Fruit fly (Drosophila melanogaster) whole organism, adult: ENCODE measurements around the gene Zir.

Source experiments
- CG11617 ChIP-seq: fragments of 200-800 bp; sonication (Bioruptor generic); optimal IDR thresholded peaks from 2 replicates; lab custom pipeline; 2017; ENCODE audit warnings: mild to moderate bottlenecking, missing biosample characterization, missing genetic modification reagents, missing genetic modification characterization
- CG12768 ChIP-seq: fragments of 200-800 bp; sonication (Bioruptor generic); optimal IDR thresholded peaks from 2 replicates; lab custom pipeline; 2017; ENCODE audit warnings: missing biosample characterization, missing genetic modification characterization, mild to moderate bottlenecking, moderate library complexity, missing genetic modification reagents
- CG14711 ChIP-seq: fragments of 200-800 bp; sonication (Bioruptor generic); optimal IDR thresholded peaks from 2 replicates; lab custom pipeline; 2018; ENCODE audit warnings: missing biosample characterization, mild to moderate bottlenecking, missing genetic modification characterization, moderate library complexity
- CG1620 ChIP-seq: fragments of 200-800 bp; sonication (Bioruptor generic); optimal IDR thresholded peaks from 2 replicates; lab custom pipeline; 2016; ENCODE audit warnings: missing biosample characterization, missing genetic modification characterization
- CG33017 ChIP-seq: fragments of 200-800 bp; sonication (Bioruptor generic); optimal IDR thresholded peaks from 2 replicates; lab custom pipeline; 2018; ENCODE audit warnings: missing biosample characterization, mild to moderate bottlenecking, missing genetic modification characterization, moderate library complexity
- CG5204 ChIP-seq: fragments of 200-800 bp; sonication (Bioruptor generic); optimal IDR thresholded peaks from 2 replicates; lab custom pipeline; 2016; ENCODE audit warnings: missing biosample characterization, missing genetic modification characterization
- CG7045 ChIP-seq: fragments of 200-800 bp; sonication (Bioruptor generic); optimal IDR thresholded peaks from 2 replicates; lab custom pipeline; 2017; ENCODE audit warnings: missing biosample characterization, mild to moderate bottlenecking, missing genetic modification characterization
- CG7101 ChIP-seq: fragments of 200-800 bp; sonication (Bioruptor generic); optimal IDR thresholded peaks from 2 replicates; lab custom pipeline; 2018; ENCODE audit warnings: missing biosample characterization, mild to moderate bottlenecking, missing genetic modification characterization, moderate library complexity
- Clk ChIP-seq: fragments of 200-800 bp; sonication (Bioruptor generic); optimal IDR thresholded peaks from 2 replicates; lab custom pipeline; 2017; ENCODE audit warnings: missing biosample characterization, missing genetic modification characterization
- Crg-1 ChIP-seq: fragments of 200-800 bp; sonication (Bioruptor generic); optimal IDR thresholded peaks from 2 replicates; lab custom pipeline; 2016; ENCODE audit warnings: missing biosample characterization, missing genetic modification characterization
- Hr96 ChIP-seq: fragments of 200-800 bp; sonication (Bioruptor generic); optimal IDR thresholded peaks from 2 replicates; lab custom pipeline; 2016; ENCODE audit warnings: missing biosample characterization, missing genetic modification characterization
- Mnt ChIP-seq: fragments of 200-800 bp; sonication (Bioruptor generic); optimal IDR thresholded peaks from 2 replicates; lab custom pipeline; 2016; ENCODE audit warnings: missing biosample characterization, mild to moderate bottlenecking, missing genetic modification characterization
- bab1 ChIP-seq: fragments of 200-800 bp; sonication (Bioruptor generic); optimal IDR thresholded peaks from 3 replicates; lab custom pipeline; 2019; ENCODE audit warnings: missing biosample characterization, mild to moderate bottlenecking, missing genetic modification characterization, moderate library complexity
- cic ChIP-seq: fragments of 200-800 bp; sonication (Bioruptor generic); optimal IDR thresholded peaks from 2 replicates; lab custom pipeline; 2017; ENCODE audit warnings: missing biosample characterization, mild to moderate bottlenecking, missing genetic modification characterization, moderate library complexity
- cnc ChIP-seq, 2 experiments: fragments of >200 bp; optimal IDR thresholded peaks; 2 replicates each; lab custom pipeline; 2017
- kay ChIP-seq: fragments of 200-800 bp; sonication (Bioruptor generic); peaks from one replicate; lab custom pipeline; 2016; ENCODE audit warnings: missing biosample characterization, missing genetic modification characterization, borderline replicate concordance
- ovo ChIP-seq: fragments of 200-800 bp; sonication (Bioruptor generic); optimal IDR thresholded peaks from 2 replicates; lab custom pipeline; 2016; ENCODE audit warnings: missing biosample characterization, missing genetic modification characterization
- pad ChIP-seq: fragments of 200-800 bp; sonication (Bioruptor generic); optimal IDR thresholded peaks from 3 replicates; lab custom pipeline; 2017; ENCODE audit warnings: missing biosample characterization, missing genetic modification characterization, mild to moderate bottlenecking, moderate library complexity, missing genetic modification reagents
- tj ChIP-seq: fragments of 200-800 bp; sonication (Bioruptor generic); optimal IDR thresholded peaks from 3 replicates; lab custom pipeline; 2017; ENCODE audit warnings: missing biosample characterization, mild to moderate bottlenecking, missing genetic modification characterization, moderate library complexity
- toe ChIP-seq: fragments of 200-800 bp; sonication (Bioruptor generic); optimal IDR thresholded peaks from 2 replicates; lab custom pipeline; 2016; ENCODE audit warnings: missing biosample characterization, missing genetic modification characterization

Gene Zir

DNA sequence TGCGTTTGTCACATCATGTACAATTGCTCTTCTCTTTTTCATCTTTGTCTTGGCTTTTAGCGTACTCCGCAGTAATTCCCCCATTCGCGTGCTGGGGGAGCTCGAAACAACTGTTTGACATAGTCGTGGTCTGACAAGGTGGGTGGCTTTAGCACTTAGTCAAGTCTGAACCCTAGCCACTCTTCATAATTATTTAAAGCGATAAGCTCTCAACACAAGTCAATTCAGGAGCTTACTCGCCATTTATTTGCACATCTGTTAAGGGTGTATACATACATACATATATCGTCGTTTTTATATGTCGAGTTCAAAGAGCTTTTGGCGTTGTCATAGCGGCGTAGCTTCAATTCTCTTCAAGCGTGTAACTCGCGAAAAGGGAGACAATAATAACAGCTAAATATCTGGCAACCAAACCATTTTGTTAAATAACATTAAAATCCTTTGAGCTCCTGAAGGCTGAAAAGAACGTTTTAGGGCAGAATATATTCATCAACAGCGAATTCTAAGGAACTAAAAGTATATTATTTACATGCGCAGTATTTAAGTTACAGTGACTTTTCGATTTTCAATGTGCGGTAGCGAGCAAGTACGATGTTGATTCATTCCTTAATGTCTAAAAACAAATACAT is 20.7 kb upstream of the Zir start:
- no peak for TF ChIP-seq CG11617
- no peak for TF ChIP-seq Clk (GFP tag; lab: Kevin White, UChicago)
- no peak for TF ChIP-seq Crg-1 (GFP tag; lab: Kevin White, UChicago)
- TF ChIP-seq ovo (GFP tag; lab: Kevin White, UChicago): no peak
- TF ChIP-seq kay (GFP tag; lab: Kevin White, UChicago): peak; percentile 88
- no peak for TF ChIP-seq Hr96 (GFP tag; lab: Kevin White, UChicago)
- no peak for TF ChIP-seq CG33017 (tag; lab: Kevin White, UChicago)
- TF ChIP-seq bab1: no peak
- TF ChIP-seq tj (GFP tag; lab: Kevin White, UChicago): peak; percentile 5
- TF ChIP-seq Mnt (GFP tag; lab: Kevin White, UChicago): no peak
- no peak for TF ChIP-seq toe (GFP tag; lab: Kevin White, UChicago)
- peak; percentile 19 for TF ChIP-seq CG1620 (GFP tag; lab: Kevin White, UChicago)
- TF ChIP-seq CG5204 (GFP tag; lab: Kevin White, UChicago): no peak
- no peak for TF ChIP-seq CG7045
- TF ChIP-seq pad (GFP tag; lab: Kevin White, UChicago): peak; percentile 94
- TF ChIP-seq cnc (optimal IDR thresholded peaks at IDR 0.05; lab: Kevin White, UChicago): peak in 1 of 2 experiments; percentile 55
- TF ChIP-seq CG7101 (tag; lab: Kevin White, UChicago): no peak
- TF ChIP-seq cic: peak; percentile 43
- no peak for TF ChIP-seq CG12768 (GFP tag; lab: Kevin White, UChicago)
- TF ChIP-seq CG14711 (tag; lab: Kevin White, UChicago): no peak

DNA sequence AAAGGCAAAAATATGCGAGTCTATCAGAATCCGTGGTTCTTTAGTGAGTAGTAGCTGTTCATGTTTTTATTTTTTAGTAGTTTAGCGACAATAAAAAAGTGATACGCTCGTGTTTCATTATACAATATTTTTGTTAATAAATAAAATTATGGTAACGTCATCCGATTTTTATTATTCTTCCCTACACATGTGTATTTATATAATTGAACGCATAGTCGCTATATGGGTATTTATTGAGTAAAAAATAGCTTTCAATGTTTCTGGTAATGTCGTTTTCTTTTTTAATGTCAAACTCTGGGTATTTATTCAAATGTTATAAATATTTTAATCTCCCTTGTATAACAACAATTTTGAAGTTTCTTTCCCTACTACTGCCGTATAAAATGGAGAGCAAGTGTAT is 18.5 kb upstream of the Zir start, which contains the start of gene CG11374:
Gene CG11374 (plus strand): TSS at position 301 of the 400 bp plus-strand sequence.
- peak; percentile 22 for TF ChIP-seq kay (GFP tag; lab: Kevin White, UChicago)
- no peak for TF ChIP-seq CG33017 (tag; lab: Kevin White, UChicago)
- no peak for TF ChIP-seq cic

DNA sequence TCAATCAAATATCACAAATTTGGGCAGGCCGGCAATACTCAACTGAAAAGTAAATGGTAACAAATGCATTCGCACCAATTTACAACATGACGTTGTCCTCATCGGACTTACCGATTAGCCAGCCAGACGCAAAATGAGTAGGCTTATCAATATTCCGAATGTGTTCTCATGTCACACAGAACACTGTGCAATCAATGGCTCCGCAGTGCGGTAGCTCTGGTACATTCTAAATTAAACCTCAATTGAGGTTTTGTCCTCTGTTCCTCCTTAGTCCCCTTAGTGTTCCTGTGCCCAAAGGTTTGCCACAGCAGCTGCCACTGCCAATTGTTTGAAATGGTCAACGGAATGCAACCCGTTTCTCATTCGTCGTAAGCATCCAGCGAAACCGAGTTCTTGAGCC is 15.7 kb upstream of the Zir start:
- TF ChIP-seq CG1620 (GFP tag; lab: Kevin White, UChicago) (no peak), CG12768 (GFP tag; lab: Kevin White, UChicago) (no peak), CG5204 (GFP tag; lab: Kevin White, UChicago) (no peak), CG14711 (tag; lab: Kevin White, UChicago) (no peak), toe (GFP tag; lab: Kevin White, UChicago) (no peak), CG11617 (no peak), bab1 (no peak), cic (no peak), Mnt (GFP tag; lab: Kevin White, UChicago) (no peak), Crg-1 (GFP tag; lab: Kevin White, UChicago) (no peak), pad (GFP tag; lab: Kevin White, UChicago) (no peak), Clk (GFP tag; lab: Kevin White, UChicago) (no peak), kay (GFP tag; lab: Kevin White, UChicago) (no peak), CG33017 (tag; lab: Kevin White, UChicago) (no peak), tj (GFP tag; lab: Kevin White, UChicago) (no peak), ovo (GFP tag; lab: Kevin White, UChicago) (no peak), cnc (optimal IDR thresholded peaks at IDR 0.05; lab: Kevin White, UChicago) (no peak), CG7045 (no peak)

DNA sequence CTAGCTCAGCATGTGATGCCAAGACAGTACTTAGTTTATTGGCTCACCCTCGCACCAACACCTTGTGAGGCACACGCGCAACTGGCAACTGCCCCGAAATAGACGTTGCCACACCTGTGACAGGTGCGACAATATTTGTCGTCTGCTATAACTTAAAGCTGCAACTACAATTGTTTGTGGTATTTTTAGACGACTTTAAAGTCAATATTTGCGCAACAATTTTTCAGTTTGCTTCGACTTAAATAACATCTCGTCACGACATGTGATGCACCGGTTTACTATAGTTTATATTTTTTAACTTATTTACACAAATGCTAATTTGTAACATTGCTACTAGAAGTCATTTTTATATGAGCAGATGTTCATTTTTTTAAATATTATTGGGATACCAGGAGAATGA is 13.3 kb upstream of the Zir start:
- TF ChIP-seq CG11617 (no peak), CG14711 (tag; lab: Kevin White, UChicago) (no peak), CG7045 (peak; percentile 1), CG1620 (GFP tag; lab: Kevin White, UChicago) (no peak), cic (peak; percentile 24), Hr96 (GFP tag; lab: Kevin White, UChicago) (no peak), kay (GFP tag; lab: Kevin White, UChicago) (peak; percentile 83), tj (GFP tag; lab: Kevin White, UChicago) (no peak), toe (GFP tag; lab: Kevin White, UChicago) (no peak), CG12768 (GFP tag; lab: Kevin White, UChicago) (peak; percentile 11), CG7101 (tag; lab: Kevin White, UChicago) (peak; percentile 41), Clk (GFP tag; lab: Kevin White, UChicago) (no peak), CG33017 (tag; lab: Kevin White, UChicago) (no peak), bab1 (no peak), CG5204 (GFP tag; lab: Kevin White, UChicago) (no peak), cnc (optimal IDR thresholded peaks at IDR 0.05; lab: Kevin White, UChicago) (no peak), pad (GFP tag; lab: Kevin White, UChicago) (no peak), Crg-1 (GFP tag; lab: Kevin White, UChicago) (peak; percentile 38), Mnt (GFP tag; lab: Kevin White, UChicago) (no peak), ovo (GFP tag; lab: Kevin White, UChicago) (peak; percentile 16)

DNA sequence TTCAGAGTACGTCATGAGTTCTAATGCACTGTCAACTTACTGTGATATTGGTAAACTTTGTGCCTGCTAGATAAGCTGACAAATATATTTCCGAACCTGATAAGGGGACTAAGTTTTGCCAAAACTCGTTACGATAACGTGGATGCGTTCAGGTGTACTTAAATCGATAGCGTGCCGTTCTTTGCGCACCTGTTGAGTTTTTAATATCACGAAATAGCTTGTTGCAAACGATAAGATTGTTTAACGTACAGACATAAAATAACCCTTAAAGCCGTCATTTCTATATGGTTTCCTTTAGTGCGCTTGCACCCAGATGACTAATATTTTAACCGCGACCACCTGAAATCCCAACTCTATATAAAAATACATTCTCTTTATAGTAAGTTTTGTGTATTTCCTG is 12.5 kb upstream of the Zir start:
- TF ChIP-seq CG12768 (GFP tag; lab: Kevin White, UChicago) (no peak), Mnt (GFP tag; lab: Kevin White, UChicago) (peak; percentile 13), Hr96 (GFP tag; lab: Kevin White, UChicago) (no peak), cic (peak; percentile 42), toe (GFP tag; lab: Kevin White, UChicago) (no peak), CG7101 (tag; lab: Kevin White, UChicago) (no peak)

DNA sequence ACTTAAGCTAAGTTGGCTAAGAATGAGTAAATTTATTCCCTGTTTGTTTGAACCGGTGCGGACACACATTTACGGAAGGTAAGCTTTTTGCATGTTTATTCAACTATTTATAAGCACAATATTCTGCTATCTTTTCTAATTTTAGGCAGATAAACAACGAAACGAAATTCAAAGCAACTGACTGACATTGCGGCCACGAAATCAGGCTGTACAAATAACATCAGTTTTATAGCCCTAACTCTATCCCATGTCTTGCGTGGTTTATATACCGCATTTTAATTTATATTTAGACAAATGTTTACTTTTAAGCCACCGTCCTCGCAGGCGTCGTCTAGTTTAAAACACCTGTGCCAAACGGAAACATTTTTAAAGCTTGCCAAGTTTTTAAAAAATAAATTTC is 9.4 kb upstream of the Zir start:
- peak; percentile 11 for TF ChIP-seq CG12768 (GFP tag; lab: Kevin White, UChicago)
- no peak for TF ChIP-seq kay (GFP tag; lab: Kevin White, UChicago)
